Fruit fly (Drosophila melanogaster) S2 (cell line): ENCODE measurements around the gene CG6980.

Experiments
- CG8478 ChIP-seq: fragments of >200 bp; optimal IDR thresholded peaks from 2 replicates; lab custom pipeline; 2018
- CTCF ChIP-seq, 2 experiments: fragments of >200 bp; optimal IDR thresholded peaks; 2 replicates each; lab custom pipeline; 2018

DNA sequence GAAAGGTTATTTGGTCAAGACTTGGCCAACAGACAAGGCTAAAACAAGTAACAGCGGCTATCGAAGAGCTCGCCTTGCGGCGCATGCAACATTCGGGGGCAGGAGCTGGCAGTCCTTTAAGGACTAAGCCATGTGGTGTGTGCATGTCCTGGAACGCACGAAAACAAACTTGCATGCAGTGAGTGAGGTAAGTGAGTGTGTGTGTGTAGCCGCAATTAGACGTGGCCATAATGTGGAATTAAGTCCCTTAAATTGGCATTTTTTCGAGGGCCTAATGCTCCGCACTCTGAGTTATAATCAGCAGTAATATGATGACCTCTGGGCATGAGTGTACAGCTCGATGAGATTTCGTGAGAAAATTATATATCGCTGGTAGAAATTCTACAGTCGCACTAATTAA is 26.2 kb downstream of the CG6980 start, which contains the start of gene sosie:
- no peak for TF ChIP-seq CG8478 (lab: Kevin White, UChicago)
- TF ChIP-seq CTCF (optimal IDR thresholded peaks at IDR 0.05; lab: Kevin White, UChicago): no peak
